Fruit fly (Drosophila melanogaster) whole organism, embryonic: ENCODE data around the gene CG46434.

Source experiments
- CG1024 ChIP-seq: fragments of 200-800 bp; sonication (Bioruptor generic); IDR thresholded peaks from 2 replicates; pipeline ENCODE4 v1.3.6; 2022; ENCODE audit warnings: missing biosample characterization, missing genetic modification characterization
- CG10267 ChIP-seq: fragments of 200-800 bp; sonication (Bioruptor generic); optimal IDR thresholded peaks from 2 replicates; lab custom pipeline; 2018; ENCODE audit warnings: missing biosample characterization, mild to moderate bottlenecking, missing genetic modification characterization, moderate library complexity
- CG1233 ChIP-seq: fragments of 200-800 bp; sonication (Bioruptor generic); optimal IDR thresholded peaks from 4 replicates; lab custom pipeline; 2018; ENCODE audit warnings: missing biosample characterization, mild to moderate bottlenecking, missing genetic modification characterization
- CG12391 ChIP-seq: fragments of 200-800 bp; sonication (Bioruptor generic); optimal IDR thresholded peaks from 3 replicates; lab custom pipeline; 2018; ENCODE audit warnings: missing biosample characterization, mild to moderate bottlenecking, missing genetic modification characterization, moderate library complexity
- CG13775 ChIP-seq: fragments of 200-800 bp; sonication (Bioruptor generic); optimal IDR thresholded peaks from 3 replicates; lab custom pipeline; 2017; ENCODE audit warnings: missing biosample characterization, mild to moderate bottlenecking, missing genetic modification characterization
- CG15601 ChIP-seq: fragments of 200-800 bp; sonication (Bioruptor generic); optimal IDR thresholded peaks from 3 replicates; lab custom pipeline; 2019; ENCODE audit warnings: missing biosample characterization, mild to moderate bottlenecking, missing genetic modification characterization, moderate library complexity
- CG15696 ChIP-seq: fragments of 200-800 bp; sonication (Bioruptor generic); optimal IDR thresholded peaks from 2 replicates; lab custom pipeline; 2019; ENCODE audit warnings: missing biosample characterization, mild to moderate bottlenecking, missing genetic modification characterization, moderate library complexity
- CG16815 ChIP-seq: fragments of 200-800 bp; sonication (Bioruptor generic); optimal IDR thresholded peaks from 3 replicates; lab custom pipeline; 2017; ENCODE audit warnings: missing biosample characterization, mild to moderate bottlenecking, missing genetic modification characterization
- CG17612 ChIP-seq: fragments of 200-800 bp; sonication (Bioruptor generic); IDR thresholded peaks from 2 replicates; pipeline ENCODE4 v1.3.6; 2022; ENCODE audit warnings: missing biosample characterization, missing genetic modification characterization
- CG18262 ChIP-seq: fragments of 200-800 bp; optimal IDR thresholded peaks from 3 replicates; lab custom pipeline; 2019; ENCODE audit warnings: missing biosample characterization, mild to moderate bottlenecking, missing genetic modification characterization, moderate library complexity
- CG2889 ChIP-seq: fragments of 200-800 bp; sonication (Bioruptor generic); IDR thresholded peaks from 3 replicates; pipeline ENCODE4 v1.3.6; 2022; ENCODE audit warnings: missing biosample characterization, missing genetic modification characterization
- CG30020 ChIP-seq: fragments of 200-800 bp; optimal IDR thresholded peaks from 2 replicates; lab custom pipeline; 2019; ENCODE audit warnings: missing biosample characterization, mild to moderate bottlenecking, missing genetic modification characterization, moderate library complexity
- CG31441 ChIP-seq: fragments of 200-800 bp; sonication (Bioruptor generic); IDR thresholded peaks from 2 replicates; pipeline ENCODE4 v1.3.6; 2022; ENCODE audit warnings: missing biosample characterization, missing genetic modification characterization
- CG33557 ChIP-seq: fragments of 200-800 bp; sonication (Bioruptor generic); optimal IDR thresholded peaks from 2 replicates; lab custom pipeline; 2019; ENCODE audit warnings: missing biosample characterization, mild to moderate bottlenecking, missing genetic modification characterization, moderate library complexity
- CG4404 ChIP-seq: fragments of 200-800 bp; sonication (Bioruptor generic); IDR thresholded peaks from 2 replicates; pipeline ENCODE4 v1.3.6; 2022; ENCODE audit warnings: missing biosample characterization, missing genetic modification characterization
- CG7357 ChIP-seq: fragments of 200-800 bp; sonication (Bioruptor generic); IDR thresholded peaks from 3 replicates; pipeline ENCODE4 v1.3.6; 2022; ENCODE audit warnings: missing biosample characterization, missing genetic modification characterization
- CG9727 ChIP-seq: fragments of 200-800 bp; sonication (Bioruptor generic); optimal IDR thresholded peaks from 3 replicates; lab custom pipeline; 2017; ENCODE audit warnings: missing biosample characterization, mild to moderate bottlenecking, missing genetic modification characterization
- CoRest ChIP-seq: fragments of 200-800 bp; sonication (Bioruptor generic); optimal IDR thresholded peaks from 3 replicates; lab custom pipeline; 2018; ENCODE audit warnings: missing biosample characterization, mild to moderate bottlenecking, missing genetic modification characterization, moderate library complexity
- D19A ChIP-seq: fragments of 200-800 bp; optimal IDR thresholded peaks from 3 replicates; lab custom pipeline; 2019; ENCODE audit warnings: missing biosample characterization, mild to moderate bottlenecking, missing genetic modification characterization, moderate library complexity
- Dip3 ChIP-seq: fragments of 200-800 bp; sonication (Bioruptor generic); optimal IDR thresholded peaks from 3 replicates; lab custom pipeline; 2016; ENCODE audit warnings: missing biosample characterization, missing genetic modification characterization
- Ets97D ChIP-seq: fragments of 200-800 bp; sonication (Bioruptor generic); optimal IDR thresholded peaks from 3 replicates; lab custom pipeline; 2016; ENCODE audit warnings: missing biosample characterization, missing genetic modification characterization
- HHEX ChIP-seq: fragments of 200-800 bp; sonication (Bioruptor generic); optimal IDR thresholded peaks from 3 replicates; lab custom pipeline; 2017; ENCODE audit warnings: missing biosample characterization, mild to moderate bottlenecking, missing genetic modification characterization, missing genetic modification reagents
- NfI ChIP-seq: fragments of 200-800 bp; sonication (Bioruptor generic); optimal IDR thresholded peaks from 3 replicates; lab custom pipeline; 2018; ENCODE audit warnings: missing biosample characterization, mild to moderate bottlenecking, missing genetic modification characterization, moderate library complexity
- Stat92E ChIP-seq, 3 experiments: fragments of >200 bp in 2 of 3; fragments of 200-800 bp in 1 of 3; sonication (Bioruptor generic) in 1 of 3; optimal IDR thresholded peaks; 2 replicates each; lab custom pipeline; 2017 to 2019; ENCODE audit warnings: missing biosample characterization in 3 of 3, missing genetic modification characterization in 3 of 3, mild to moderate bottlenecking in 1 of 3, moderate library complexity in 1 of 3
- Taf1 ChIP-seq: fragments of 200-800 bp; sonication (Bioruptor generic); IDR thresholded peaks from 2 replicates; pipeline ENCODE4 v1.3.6; 2022; ENCODE audit warnings: missing biosample characterization, missing genetic modification characterization
- Xrp1 ChIP-seq: fragments of 200-800 bp; sonication (Bioruptor generic); IDR thresholded peaks from 2 replicates; pipeline ENCODE4 v1.3.6; 2022; ENCODE audit warnings: missing biosample characterization, missing genetic modification characterization
- ac ChIP-seq: fragments of 200-800 bp; sonication (Bioruptor generic); optimal IDR thresholded peaks from 3 replicates; lab custom pipeline; 2017; ENCODE audit warnings: missing biosample characterization, mild to moderate bottlenecking, missing genetic modification characterization
- ato ChIP-seq: fragments of 200-800 bp; sonication (Bioruptor generic); IDR thresholded peaks from 2 replicates; pipeline ENCODE4 v1.3.6; 2022; ENCODE audit warnings: missing biosample characterization, missing genetic modification characterization; ENCODE audit not compliant: partially characterized antibody
- bsh ChIP-seq, 2 experiments: fragments of 200-800 bp; sonication (Bioruptor generic); optimal IDR thresholded peaks; 2 replicates each; lab custom pipeline; 2017 to 2018; ENCODE audit warnings: mild to moderate bottlenecking in 2 of 2, missing biosample characterization in 2 of 2, missing genetic modification characterization in 2 of 2, moderate library complexity in 1 of 2
- chm ChIP-seq: fragments of 200-800 bp; sonication (Bioruptor generic); IDR thresholded peaks from 2 replicates; pipeline ENCODE4 v1.3.6; 2022; ENCODE audit warnings: missing biosample characterization, missing genetic modification characterization
- ems ChIP-seq: fragments of 200-800 bp; sonication (Bioruptor generic); optimal IDR thresholded peaks from 3 replicates; lab custom pipeline; 2016; ENCODE audit warnings: missing biosample characterization, missing genetic modification characterization
- gem ChIP-seq: fragments of 200-800 bp; sonication (Bioruptor generic); optimal IDR thresholded peaks from 2 replicates; lab custom pipeline; 2019; ENCODE audit warnings: missing biosample characterization, mild to moderate bottlenecking, missing genetic modification characterization, moderate library complexity
- grau ChIP-seq: fragments of 200-800 bp; optimal IDR thresholded peaks from 3 replicates; lab custom pipeline; 2019; ENCODE audit warnings: missing biosample characterization, mild to moderate bottlenecking, missing genetic modification characterization, moderate library complexity
- gsb ChIP-seq: fragments of 200-800 bp; sonication (Bioruptor generic); IDR thresholded peaks from 2 replicates; pipeline ENCODE4 v1.3.6; 2022; ENCODE audit warnings: missing biosample characterization, missing genetic modification characterization
- lola ChIP-seq, 3 experiments: fragments of >200 bp in 2 of 3; fragments of 200-800 bp in 1 of 3; sonication (Bioruptor generic) in 1 of 3; optimal IDR thresholded peaks; 2 replicates each; lab custom pipeline; 2017 to 2019; ENCODE audit warnings: missing biosample characterization in 3 of 3, missing genetic modification characterization in 3 of 3, mild to moderate bottlenecking in 1 of 3, moderate library complexity in 1 of 3
- nau ChIP-seq: fragments of 200-800 bp; sonication (Bioruptor generic); optimal IDR thresholded peaks from 3 replicates; lab custom pipeline; 2017; ENCODE audit warnings: missing biosample characterization, mild to moderate bottlenecking, missing genetic modification characterization, missing genetic modification reagents
- phol ChIP-seq: fragments of 200-800 bp; sonication (Bioruptor generic); optimal IDR thresholded peaks from 3 replicates; lab custom pipeline; 2018; ENCODE audit warnings: missing biosample characterization, mild to moderate bottlenecking, missing genetic modification characterization, moderate library complexity
- sc ChIP-seq, 3 experiments: fragments of >200 bp in 2 of 3; fragments of 200-800 bp in 1 of 3; sonication (Bioruptor generic) in 1 of 3; optimal IDR thresholded peaks; 2 replicates in 2 of 3; 3 replicates in 1 of 3; lab custom pipeline; 2017; ENCODE audit warnings: mild to moderate bottlenecking in 1 of 3, missing biosample characterization in 1 of 3, missing genetic modification characterization in 1 of 3, missing genetic modification reagents in 1 of 3
- sd ChIP-seq: fragments of 200-800 bp; sonication (Bioruptor generic); optimal IDR thresholded peaks from 3 replicates; lab custom pipeline; 2018; ENCODE audit warnings: missing biosample characterization, mild to moderate bottlenecking, missing genetic modification characterization, moderate library complexity
- sima ChIP-seq: fragments of 200-800 bp; sonication (Bioruptor generic); optimal IDR thresholded peaks from 2 replicates; lab custom pipeline; 2016; ENCODE audit warnings: missing biosample characterization, missing genetic modification characterization
- sob ChIP-seq: fragments of 200-800 bp; sonication (Bioruptor generic); IDR thresholded peaks from 2 replicates; pipeline ENCODE4 v1.3.6; 2022; ENCODE audit warnings: missing biosample characterization, missing genetic modification characterization
- sqz ChIP-seq: fragments of 200-800 bp; sonication (Bioruptor generic); optimal IDR thresholded peaks from 3 replicates; lab custom pipeline; 2018; ENCODE audit warnings: missing biosample characterization, mild to moderate bottlenecking, missing genetic modification characterization
- tio ChIP-seq: fragments of 200-800 bp; sonication (Bioruptor generic); optimal IDR thresholded peaks from 2 replicates; lab custom pipeline; 2017; ENCODE audit warnings: missing biosample characterization, missing genetic modification characterization, inconsistent platforms
- tll ChIP-seq, 2 experiments: fragments of 200-800 bp in 1 of 2; fragments of >200 bp in 1 of 2; sonication (Bioruptor generic) in 1 of 2; optimal IDR thresholded peaks; 2 replicates each; lab custom pipeline; 2017 to 2019; ENCODE audit warnings: missing biosample characterization in 2 of 2, missing genetic modification characterization in 2 of 2, mild to moderate bottlenecking in 1 of 2, moderate library complexity in 1 of 2
- trem ChIP-seq: fragments of 200-800 bp; optimal IDR thresholded peaks from 3 replicates; lab custom pipeline; 2019; ENCODE audit warnings: missing biosample characterization, mild to moderate bottlenecking, missing genetic modification characterization, moderate library complexity
- twi ChIP-seq: fragments of 200-800 bp; optimal IDR thresholded peaks from 2 replicates; lab custom pipeline; 2019; ENCODE audit warnings: missing biosample characterization, mild to moderate bottlenecking, missing genetic modification characterization, moderate library complexity
- zen ChIP-seq: fragments of 200-800 bp; sonication (Bioruptor generic); optimal IDR thresholded peaks from 3 replicates; lab custom pipeline; 2018; ENCODE audit warnings: missing biosample characterization, mild to moderate bottlenecking, missing genetic modification characterization, moderate library complexity

Gene CG46434

dm6 chr3L:19557197-19557995, 13.4 kb upstream of the CG46434 start (continued):
- TF ChIP-seq CG31441 (GFP tag; lab: Robert Waterston, UW) (peak; percentile 66), Dip3 (no peak), CoRest (tag; lab: Kevin White, UChicago) (peak; percentile 50), Stat92E (GFP tag; optimal IDR thresholded peaks at IDR 0.05; lab: Kevin White, UChicago) (peak in 1 of 3 experiments; percentile 9), sd (tag; lab: Kevin White, UChicago) (peak; percentile 25), CG15601 (peak; percentile 29), CG12391 (peak; percentile 58), nau (GFP tag; lab: Kevin White, UChicago) (no peak), gsb (GFP tag; lab: Robert Waterston, UW) (no peak), sima (GFP tag; lab: Kevin White, UChicago) (no peak), sqz (peak; percentile 15), HHEX (GFP tag; lab: Kevin White, UChicago) (no peak), tio (GFP tag; lab: Kevin White, UChicago) (peak; percentile 13), CG1024 (GFP tag; lab: Robert Waterston, UW) (no peak), sc (optimal IDR thresholded peaks at IDR 0.05; lab: Kevin White, UChicago) (no peak), sc (GFP tag; optimal IDR thresholded peaks at IDR 0.05; lab: Kevin White, UChicago) (peak; percentile 45), CG10267 (tag; lab: Kevin White, UChicago) (peak; percentile 51), ac (GFP tag; lab: Kevin White, UChicago) (peak; percentile 78), D19A (tag; lab: Kevin White, UChicago) (peak; percentile 38), CG7357 (GFP tag; lab: Robert Waterston, UW) (no peak), chm (GFP tag; lab: Robert Waterston, UW) (no peak), CG13775 (GFP tag; lab: Kevin White, UChicago) (peak; percentile 33), trem (tag; lab: Kevin White, UChicago) (peak; percentile 22), ato (GFP tag; lab: Robert Waterston, UW) (no peak), tll (GFP tag; optimal IDR thresholded peaks at IDR 0.05; lab: Kevin White, UChicago) (no peak), CG2889 (GFP tag; lab: Robert Waterston, UW) (no peak), bsh (GFP tag; optimal IDR thresholded peaks at IDR 0.05; lab: Kevin White, UChicago) (peak; percentile 21 to 44), CG15696 (peak; percentile 84), CG1233 (peak; percentile 41), Ets97D (no peak), gem (tag; lab: Kevin White, UChicago) (peak; percentile 64), CG33557 (GFP tag; lab: Kevin White, UChicago) (peak; percentile 81), CG18262 (tag; lab: Kevin White, UChicago) (peak; percentile 82), Taf1 (no peak), ems (no peak), Xrp1 (peak; percentile 40; the same call in 1 of the 2 replicates), zen (tag; lab: Kevin White, UChicago) (peak; percentile 53), phol (tag; lab: Kevin White, UChicago) (peak; percentile 65), grau (tag; lab: Kevin White, UChicago) (peak; percentile 38), CG17612 (GFP tag; lab: Robert Waterston, UW) (no peak), CG16815 (GFP tag; lab: Kevin White, UChicago) (peak; percentile 24), CG9727 (GFP tag; lab: Kevin White, UChicago) (peak; percentile 66), CG30020 (tag; lab: Kevin White, UChicago) (peak; percentile 21), twi (tag; lab: Kevin White, UChicago) (no peak), NfI (GFP tag; lab: Kevin White, UChicago) (no peak), lola (GFP tag; optimal IDR thresholded peaks at IDR 0.05; lab: Kevin White, UChicago) (peak in 1 of 3 experiments; percentile 91), sob (no peak), CG4404 (GFP tag; lab: Robert Waterston, UW) (peak; percentile 45)
